Fruit fly (Drosophila melanogaster) ovary, adult (tissue): ENCODE data around the gene CG31288.

ENCODE experiments used
- CG17801 ChIP-seq: fragments of 200-800 bp; optimal IDR thresholded peaks from 2 replicates; lab custom pipeline; 2019; ENCODE audit warnings: missing biosample characterization, mild to moderate bottlenecking, missing genetic modification characterization, moderate library complexity; ENCODE audit not compliant: partially characterized antibody

CG31288 gene

dm6 chr3R:25275276-25275675 is 24.1 kb downstream of the CG31288 start:
- peak; percentile 77 for TF ChIP-seq CG17801 (GFP tag; lab: Kevin White, UChicago)

- TF ChIP-seq CG17801 (GFP tag; lab: Kevin White, UChicago): no peak
Observed at dm6 chr3R:25273537-25273936, 25.8 kb downstream of the CG31288 start, which contains the start of gene CG11878. CG11878 (plus strand) TSS chr3R:25273837.

DNA sequence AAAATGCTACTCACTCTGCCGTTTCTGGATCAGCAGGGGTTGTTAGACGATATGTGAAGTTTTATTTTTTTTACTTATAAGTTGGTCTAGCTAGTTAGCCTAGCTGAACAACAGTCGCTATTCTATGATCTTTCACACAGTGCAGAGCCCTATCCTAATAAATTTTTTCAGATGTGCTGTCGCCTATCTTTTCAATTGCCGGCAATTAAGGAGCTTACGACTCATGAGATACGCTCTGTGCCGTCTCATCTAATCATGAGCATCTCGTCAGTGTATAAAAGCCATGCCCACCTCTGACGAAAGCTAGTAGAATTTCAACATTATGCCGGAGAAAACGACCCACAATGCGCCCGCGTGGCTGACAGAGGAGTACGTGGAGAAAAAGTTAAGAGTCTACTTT is 29.4 kb downstream of the CG31288 start, which contains the start of the genes CG11889 and CG11891:
TSS of gene CG11889 (plus strand) at position 301 of the 400 bp plus-strand sequence.
TSS of gene CG11891 (plus strand) at position 301 of the 400 bp plus-strand sequence.
- no peak for TF ChIP-seq CG17801 (GFP tag; lab: Kevin White, UChicago)

DNA sequence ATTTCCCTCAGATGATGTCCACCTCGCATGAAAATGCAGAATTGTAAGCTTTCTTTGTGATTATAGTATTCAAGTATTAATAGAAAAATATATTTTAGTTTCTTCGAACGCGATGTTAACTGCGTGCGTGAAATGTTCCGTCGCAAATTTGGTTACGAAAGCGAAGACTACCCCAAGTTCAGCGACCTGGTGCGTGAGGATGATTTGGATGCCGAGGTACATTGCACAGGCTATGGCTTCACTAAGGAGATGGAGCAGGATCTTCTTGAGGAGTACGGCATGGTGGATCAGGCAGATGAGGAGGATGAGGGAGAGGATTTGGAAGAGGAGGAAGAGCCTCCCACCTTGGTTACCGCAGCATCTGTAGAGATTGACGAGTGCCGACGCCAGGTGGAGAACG is 32.6 kb downstream of the CG31288 start:
- TF ChIP-seq CG17801 (GFP tag; lab: Kevin White, UChicago): no peak

- peak; percentile 65 for TF ChIP-seq CG17801 (GFP tag; lab: Kevin White, UChicago)
Observed at dm6 chr3R:25265589-25266201, 33.7 kb downstream of the CG31288 start, which contains the start of the genes GlnRS and RIOK2. GlnRS (minus strand) TSS chr3R:25265721. RIOK2 (plus strand) TSS chr3R:25265844.

dm6 chr3R:25262322-25262761 is 37.0 kb downstream of the CG31288 start, which contains the start of the genes Kdsr and CG11858:
Kdsr (minus strand) TSS chr3R:25262498.
CG11858 (plus strand) TSS chr3R:25262741.
- TF ChIP-seq CG17801 (GFP tag; lab: Kevin White, UChicago): peak; percentile 83

dm6 chr3R:25260670-25261069 is 38.7 kb downstream of the CG31288 start:
- TF ChIP-seq CG17801 (GFP tag; lab: Kevin White, UChicago): no peak

DNA sequence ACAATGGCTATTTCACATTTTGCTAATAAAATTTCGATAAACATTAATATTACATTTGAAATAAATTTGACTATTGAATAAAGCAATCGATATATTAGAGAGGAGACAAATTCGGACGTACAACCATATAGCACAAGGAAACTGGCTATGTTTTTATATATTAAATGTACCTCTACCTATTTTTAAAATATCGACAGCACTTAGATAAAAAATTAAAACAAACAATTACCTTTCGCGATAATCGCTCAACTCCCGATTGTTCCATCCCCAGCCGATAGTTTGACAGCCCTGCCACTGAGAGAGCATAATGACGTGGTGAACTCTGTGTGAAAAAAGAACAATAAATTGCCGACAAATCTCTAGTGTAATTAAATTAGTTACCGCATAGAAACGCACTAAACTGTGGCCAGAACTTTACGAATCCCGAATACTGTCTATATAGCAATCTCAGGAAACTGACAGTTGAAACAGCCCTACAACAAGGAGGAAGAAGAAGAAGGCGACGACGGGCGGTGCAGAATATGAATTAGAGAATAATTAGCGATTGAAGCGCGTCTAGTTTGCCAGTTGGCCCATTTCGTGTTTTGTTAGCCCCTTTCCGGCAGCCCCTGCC is 40.6 kb downstream of the CG31288 start, which contains the start of gene CG11857:
TSS of gene CG11857 (plus strand) at position 271 of the 613 bp plus-strand sequence.
- TF ChIP-seq CG17801 (GFP tag; lab: Kevin White, UChicago): peak; percentile 97

DNA sequence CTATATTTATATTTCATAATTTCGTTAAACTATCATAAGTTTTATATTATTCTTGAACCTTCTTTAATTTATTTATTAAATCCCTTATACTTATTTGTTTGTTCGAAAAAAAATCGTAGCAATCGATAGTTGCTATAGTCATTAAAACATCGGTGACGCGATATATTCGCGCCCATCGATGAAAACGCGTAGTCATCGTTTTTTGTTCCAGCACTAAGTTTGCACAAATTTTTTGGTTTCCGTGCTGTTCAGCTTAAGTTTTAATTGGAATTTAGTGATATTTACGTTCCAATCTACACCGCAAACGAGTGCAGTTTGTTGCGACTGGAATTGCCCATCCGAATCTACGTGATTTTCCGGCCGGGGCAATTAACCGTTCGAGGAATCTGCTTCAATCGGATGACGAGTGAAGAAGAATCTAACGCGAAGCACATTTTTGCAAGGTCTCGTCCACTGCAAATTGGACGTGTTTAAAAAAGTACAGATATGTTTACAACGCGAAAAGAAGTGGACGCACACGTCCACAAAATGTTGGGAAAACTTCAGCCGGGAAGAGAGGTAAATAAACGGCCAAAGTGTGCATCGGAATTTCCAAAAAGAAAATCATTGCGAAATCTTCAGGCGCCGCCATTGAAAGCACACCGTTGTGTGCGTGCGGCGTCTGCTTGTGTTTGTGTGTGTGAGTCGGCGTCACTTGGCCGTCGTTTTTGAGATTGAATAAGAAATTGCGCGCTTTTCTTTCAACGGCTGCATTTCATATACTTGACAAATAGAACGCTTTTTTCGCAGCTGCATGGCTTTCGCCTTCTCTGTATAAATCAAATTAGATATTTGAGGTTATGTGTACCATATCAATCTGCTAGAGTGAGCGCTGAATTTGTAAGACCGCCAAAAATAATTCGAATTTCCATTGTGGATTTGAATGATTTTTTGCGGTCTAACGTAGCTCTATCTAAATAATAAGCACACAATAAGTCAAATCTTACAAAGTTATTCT is 49.9 kb downstream of the CG31288 start, which contains the start of gene Nup358:
TSS of gene Nup358 (plus strand) at position 204 of the 997 bp plus-strand sequence.
- TF ChIP-seq CG17801 (GFP tag; lab: Kevin White, UChicago): peak; percentile 66
